Fruit fly (Drosophila melanogaster) whole organism, embryonic: Measurements from ENCODE around the gene Wdfy2.

Experiments used
- Abd-B ChIP-seq: fragments of 200-800 bp; sonication (Bioruptor generic); optimal IDR thresholded peaks from 2 replicates; lab custom pipeline; 2018; ENCODE audit warnings: missing biosample characterization, mild to moderate bottlenecking, missing genetic modification characterization, moderate library complexity
- B-H2 ChIP-seq: fragments of 200-800 bp; sonication (Bioruptor generic); optimal IDR thresholded peaks from 2 replicates; lab custom pipeline; 2018; ENCODE audit warnings: missing biosample characterization, mild to moderate bottlenecking, missing genetic modification characterization
- BEAF-32 ChIP-seq: fragments of 200-800 bp; sonication (Bioruptor generic); optimal IDR thresholded peaks from 3 replicates; lab custom pipeline; 2017; ENCODE audit warnings: missing biosample characterization, missing genetic modification characterization, mild to moderate bottlenecking, moderate library complexity, missing genetic modification reagents
- Bteb2 ChIP-seq: fragments of 200-800 bp; sonication (Bioruptor generic); optimal IDR thresholded peaks from 2 replicates; lab custom pipeline; 2016; ENCODE audit warnings: missing biosample characterization, missing genetic modification characterization
- CG10959 ChIP-seq: fragments of 200-800 bp; sonication (Bioruptor generic); IDR thresholded peaks from 2 replicates; pipeline ENCODE4 v1.3.6; 2022; ENCODE audit warnings: missing biosample characterization, missing genetic modification characterization
- CG12219 ChIP-seq: fragments of 200-800 bp; sonication (Bioruptor generic); optimal IDR thresholded peaks from 3 replicates; lab custom pipeline; 2018; ENCODE audit warnings: missing biosample characterization, mild to moderate bottlenecking, missing genetic modification characterization
- CG12942 ChIP-seq: fragments of 200-800 bp; sonication (Bioruptor generic); optimal IDR thresholded peaks from 3 replicates; lab custom pipeline; 2016; ENCODE audit warnings: missing biosample characterization, missing genetic modification characterization
- CG1603 ChIP-seq: fragments of 200-800 bp; sonication (Bioruptor generic); optimal IDR thresholded peaks from 2 replicates; lab custom pipeline; 2019; ENCODE audit warnings: missing biosample characterization, mild to moderate bottlenecking, missing genetic modification characterization, moderate library complexity
- CG18011 ChIP-seq: fragments of 200-800 bp; sonication (Bioruptor generic); optimal IDR thresholded peaks from 2 replicates; lab custom pipeline; 2017; ENCODE audit warnings: missing biosample characterization, missing genetic modification characterization, mild to moderate bottlenecking, moderate library complexity, missing genotype
- CG2120 ChIP-seq: fragments of 200-800 bp; sonication (Bioruptor generic); optimal IDR thresholded peaks from 3 replicates; lab custom pipeline; 2016; ENCODE audit warnings: missing biosample characterization, missing genetic modification characterization
- CG2129 ChIP-seq: fragments of 200-800 bp; sonication (Bioruptor generic); IDR thresholded peaks from 2 replicates; pipeline ENCODE4 v1.3.6; 2022; ENCODE audit warnings: missing biosample characterization, missing genetic modification characterization; ENCODE audit not compliant: partially characterized antibody
- CG2875 ChIP-seq: fragments of 200-800 bp; sonication (Bioruptor generic); optimal IDR thresholded peaks from 2 replicates; lab custom pipeline; 2017; ENCODE audit warnings: missing biosample characterization, mild to moderate bottlenecking, missing genetic modification characterization, missing genetic modification reagents
- CG34376 ChIP-seq: fragments of 200-800 bp; sonication (Bioruptor generic); optimal IDR thresholded peaks from 2 replicates; lab custom pipeline; 2018; ENCODE audit warnings: missing biosample characterization, mild to moderate bottlenecking, missing genetic modification characterization
- CG4617 ChIP-seq: fragments of 200-800 bp; sonication (Bioruptor generic); optimal IDR thresholded peaks from 3 replicates; lab custom pipeline; 2016; ENCODE audit warnings: missing biosample characterization, missing genetic modification characterization, borderline replicate concordance
- CG7372 ChIP-seq: fragments of 200-800 bp; sonication (Bioruptor generic); IDR thresholded peaks from 2 replicates; pipeline ENCODE4 v1.3.6; 2022; ENCODE audit warnings: missing biosample characterization, missing genetic modification characterization
- CG9727 ChIP-seq: fragments of 200-800 bp; sonication (Bioruptor generic); optimal IDR thresholded peaks from 3 replicates; lab custom pipeline; 2017; ENCODE audit warnings: missing biosample characterization, mild to moderate bottlenecking, missing genetic modification characterization
- CoRest ChIP-seq: fragments of 200-800 bp; sonication (Bioruptor generic); optimal IDR thresholded peaks from 3 replicates; lab custom pipeline; 2018; ENCODE audit warnings: missing biosample characterization, mild to moderate bottlenecking, missing genetic modification characterization, moderate library complexity
- D ChIP-seq, 2 experiments: fragments of 200-800 bp in 1 of 2; fragments of >200 bp in 1 of 2; sonication (Bioruptor generic) in 1 of 2; optimal IDR thresholded peaks; 2 replicates in 1 of 2; 3 replicates in 1 of 2; lab custom pipeline; 2017; ENCODE audit warnings: mild to moderate bottlenecking in 1 of 2, missing biosample characterization in 1 of 2, missing genetic modification characterization in 1 of 2, missing genetic modification reagents in 1 of 2
- Dek ChIP-seq: fragments of 200-800 bp; sonication (Bioruptor generic); optimal IDR thresholded peaks from 3 replicates; lab custom pipeline; 2019; ENCODE audit warnings: missing biosample characterization, mild to moderate bottlenecking, missing genetic modification characterization, moderate library complexity
- Ets97D ChIP-seq: fragments of 200-800 bp; sonication (Bioruptor generic); optimal IDR thresholded peaks from 3 replicates; lab custom pipeline; 2016; ENCODE audit warnings: missing biosample characterization, missing genetic modification characterization
- GATAe ChIP-seq: fragments of 200-800 bp; sonication (Bioruptor generic); conservative IDR thresholded peaks from 2 replicates; pipeline ENCODE4 v1.3.6; 2022; ENCODE audit warnings: missing biosample characterization, missing genetic modification characterization
- Mad ChIP-seq: fragments of 200-800 bp; sonication (Bioruptor generic); optimal IDR thresholded peaks from 2 replicates; lab custom pipeline; 2016; ENCODE audit warnings: missing biosample characterization, missing genetic modification characterization
- Oaz ChIP-seq: fragments of 200-800 bp; sonication (Bioruptor generic); IDR thresholded peaks from 2 replicates; pipeline ENCODE4 v1.3.6; 2022; ENCODE audit warnings: missing biosample characterization, missing genetic modification characterization
- Poxn ChIP-seq: fragments of 200-800 bp; sonication (Bioruptor generic); IDR thresholded peaks from 2 replicates; pipeline ENCODE4 v1.3.6; 2022; ENCODE audit warnings: missing biosample characterization, missing genetic modification characterization
- Rfx ChIP-seq: fragments of 200-800 bp; sonication (Bioruptor generic); IDR thresholded peaks from 2 replicates; pipeline ENCODE4 v1.3.6; 2022; ENCODE audit warnings: missing biosample characterization, missing genetic modification characterization
- Scr ChIP-seq: fragments of 200-800 bp; sonication (Bioruptor generic); IDR thresholded peaks from 2 replicates; pipeline ENCODE4 v1.3.6; 2022; ENCODE audit warnings: missing biosample characterization, missing genetic modification characterization; ENCODE audit not compliant: partially characterized antibody
- TFAM ChIP-seq: fragments of 200-800 bp; sonication (Bioruptor generic); optimal IDR thresholded peaks from 2 replicates; lab custom pipeline; 2017; ENCODE audit warnings: missing biosample characterization, missing genetic modification characterization, inconsistent platforms
- Usf ChIP-seq: fragments of 200-800 bp; sonication (Bioruptor generic); optimal IDR thresholded peaks from 2 replicates; lab custom pipeline; 2017; ENCODE audit warnings: missing genotype, missing biosample characterization, missing genetic modification characterization
- YL-1 ChIP-seq: fragments of 200-800 bp; sonication (Bioruptor generic); optimal IDR thresholded peaks from 3 replicates; lab custom pipeline; 2017; ENCODE audit warnings: missing biosample characterization, mild to moderate bottlenecking, missing genetic modification characterization
- al ChIP-seq: fragments of 200-800 bp; sonication (Bioruptor generic); IDR thresholded peaks from 2 replicates; pipeline ENCODE4 v1.3.6; 2022; ENCODE audit warnings: missing biosample characterization, missing genetic modification characterization
- ato ChIP-seq: fragments of 200-800 bp; sonication (Bioruptor generic); IDR thresholded peaks from 2 replicates; pipeline ENCODE4 v1.3.6; 2022; ENCODE audit warnings: missing biosample characterization, missing genetic modification characterization; ENCODE audit not compliant: partially characterized antibody
- chinmo ChIP-seq: fragments of 200-800 bp; sonication (Bioruptor generic); IDR thresholded peaks from 4 replicates; pipeline ENCODE4 v1.3.6; 2022; ENCODE audit warnings: missing biosample characterization, missing genetic modification characterization; ENCODE audit not compliant: partially characterized antibody
- jumu ChIP-seq: fragments of 200-800 bp; sonication (Bioruptor generic); optimal IDR thresholded peaks from 3 replicates; lab custom pipeline; 2016; ENCODE audit warnings: missing biosample characterization, missing genetic modification characterization
- ken ChIP-seq: fragments of 200-800 bp; sonication (Bioruptor generic); IDR thresholded peaks from 3 replicates; pipeline ENCODE4 v1.3.6; 2022; ENCODE audit warnings: missing biosample characterization, missing genetic modification characterization
- lbe ChIP-seq: fragments of 200-800 bp; sonication (Bioruptor generic); optimal IDR thresholded peaks from 2 replicates; lab custom pipeline; 2016; ENCODE audit warnings: missing biosample characterization, mild to moderate bottlenecking, missing genetic modification characterization
- pb ChIP-seq: fragments of 200-800 bp; sonication (Bioruptor generic); optimal IDR thresholded peaks from 3 replicates; lab custom pipeline; 2016; ENCODE audit warnings: missing biosample characterization, missing genetic modification characterization
- rib ChIP-seq: fragments of 200-800 bp; sonication (Bioruptor generic); IDR thresholded peaks from 2 replicates; pipeline ENCODE4 v1.3.6; 2022; ENCODE audit warnings: missing biosample characterization, missing genetic modification characterization
- scrt ChIP-seq: fragments of 200-800 bp; sonication (Bioruptor generic); optimal IDR thresholded peaks from 2 replicates; lab custom pipeline; 2018; ENCODE audit warnings: missing biosample characterization, mild to moderate bottlenecking, missing genetic modification characterization, moderate library complexity
- sima ChIP-seq: fragments of 200-800 bp; sonication (Bioruptor generic); optimal IDR thresholded peaks from 2 replicates; lab custom pipeline; 2016; ENCODE audit warnings: missing biosample characterization, missing genetic modification characterization
- slbo ChIP-seq: fragments of 200-800 bp; sonication (Bioruptor generic); IDR thresholded peaks from 2 replicates; pipeline ENCODE4 v1.3.6; 2022; ENCODE audit warnings: missing biosample characterization, missing genetic modification characterization
- ssp ChIP-seq: fragments of 200-800 bp; sonication (Bioruptor generic); IDR thresholded peaks from 2 replicates; pipeline ENCODE4 v1.3.6; 2022; ENCODE audit warnings: missing biosample characterization, missing genetic modification characterization
- stc ChIP-seq: fragments of 200-800 bp; sonication (Bioruptor generic); IDR thresholded peaks from 2 replicates; pipeline ENCODE4 v1.3.6; 2022; ENCODE audit warnings: missing biosample characterization, missing genetic modification characterization
- tin ChIP-seq: fragments of 200-800 bp; sonication (Bioruptor generic); optimal IDR thresholded peaks from 3 replicates; lab custom pipeline; 2016; ENCODE audit warnings: missing biosample characterization, missing genetic modification characterization
- trh ChIP-seq: fragments of 200-800 bp; sonication (Bioruptor generic); optimal IDR thresholded peaks from 2 replicates; lab custom pipeline; 2016; ENCODE audit warnings: missing biosample characterization, missing genetic modification characterization
- ttk ChIP-seq: fragments of 200-800 bp; sonication (Bioruptor generic); IDR thresholded peaks from 2 replicates; pipeline ENCODE4 v2.1.2; 2022; ENCODE audit warnings: missing biosample characterization, missing genetic modification characterization
- zf30C ChIP-seq: fragments of 200-800 bp; sonication (Bioruptor generic); optimal IDR thresholded peaks from 3 replicates; lab custom pipeline; 2018; ENCODE audit warnings: missing biosample characterization, mild to moderate bottlenecking, missing genetic modification characterization

The Wdfy2 gene

DNA sequence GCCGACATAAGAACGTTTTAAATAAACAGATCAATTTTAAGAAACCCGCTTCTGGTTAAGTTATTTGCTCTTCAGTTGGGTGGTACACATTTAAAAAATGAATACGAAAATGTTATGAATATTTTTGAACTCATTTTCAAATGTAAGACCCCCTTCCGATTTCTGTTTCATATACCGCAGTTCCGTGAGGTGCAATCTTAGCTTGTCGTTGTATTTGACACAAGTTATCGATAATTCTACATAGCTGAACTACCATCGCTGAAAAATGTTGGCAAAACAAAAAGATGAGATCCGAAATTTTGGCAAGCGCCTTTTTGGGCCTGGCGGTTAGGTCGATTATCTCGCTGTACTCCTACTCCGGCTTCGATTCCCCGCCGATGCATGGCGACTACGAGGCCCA, 43.2 kb upstream of the Wdfy2 start, which contains the start of gene gny (continued):
- no peak for TF ChIP-seq CG2875 (GFP tag; lab: Kevin White, UChicago)
- TF ChIP-seq slbo: no peak
- TF ChIP-seq Oaz (GFP tag; lab: Robert Waterston, UW): no peak
- no peak for TF ChIP-seq pb
- no peak for TF ChIP-seq sima (GFP tag; lab: Kevin White, UChicago)
- no peak for TF ChIP-seq al (GFP tag; lab: Robert Waterston, UW)
- no peak for TF ChIP-seq CG2120 (GFP tag; lab: Kevin White, UChicago)
- no peak for TF ChIP-seq zf30C
- TF ChIP-seq CG1603 (tag; lab: Kevin White, UChicago): peak; percentile 100
- no peak for TF ChIP-seq GATAe (GFP tag; lab: Robert Waterston, UW)
- peak; percentile 20 for TF ChIP-seq CoRest (tag; lab: Kevin White, UChicago)
- TF ChIP-seq BEAF-32 (GFP tag; lab: Kevin White, UChicago): peak; percentile 43
- TF ChIP-seq tin (GFP tag; lab: Kevin White, UChicago): no peak
- TF ChIP-seq Poxn (GFP tag; lab: Robert Waterston, UW): no peak
- no peak for TF ChIP-seq jumu (GFP tag; lab: Kevin White, UChicago)
- TF ChIP-seq YL-1 (GFP tag; lab: Kevin White, UChicago): peak; percentile 40
- peak; percentile 29 for TF ChIP-seq Scr (GFP tag; lab: Robert Waterston, UW)
- TF ChIP-seq stc (GFP tag; lab: Robert Waterston, UW): no peak
- no peak for TF ChIP-seq CG34376
- TF ChIP-seq CG10959 (GFP tag; lab: Robert Waterston, UW): no peak
- TF ChIP-seq Ets97D (GFP tag; lab: Kevin White, UChicago): peak; percentile 26
- TF ChIP-seq CG2129: no peak
- no peak for TF ChIP-seq D (optimal IDR thresholded peaks at IDR 0.05; lab: Kevin White, UChicago)
- no peak for TF ChIP-seq D (GFP tag; optimal IDR thresholded peaks at IDR 0.05; lab: Kevin White, UChicago)
- TF ChIP-seq Mad: no peak
- no peak for TF ChIP-seq ken (GFP tag; lab: Robert Waterston, UW)
- TF ChIP-seq Rfx (GFP tag; lab: Robert Waterston, UW): no peak
- no peak for TF ChIP-seq trh (GFP tag; lab: Kevin White, UChicago)
- TF ChIP-seq rib (GFP tag; lab: Robert Waterston, UW): no peak
- no peak for TF ChIP-seq CG9727 (GFP tag; lab: Kevin White, UChicago)
- no peak for TF ChIP-seq ato (GFP tag; lab: Robert Waterston, UW)
- 0 out of 4 replicates have a peak, but pooled peaks have one; percentile 25 for TF ChIP-seq chinmo (GFP tag; lab: Robert Waterston, UW)
- TF ChIP-seq lbe (GFP tag; lab: Kevin White, UChicago): no peak
- TF ChIP-seq Dek (tag; lab: Kevin White, UChicago): no peak
- TF ChIP-seq CG7372 (GFP tag; lab: Robert Waterston, UW): no peak
- no peak for TF ChIP-seq ssp (GFP tag; lab: Robert Waterston, UW)
- TF ChIP-seq ttk (GFP tag; lab: Robert Waterston, UW): no peak
- TF ChIP-seq Usf (GFP tag; lab: Kevin White, UChicago): no peak
- TF ChIP-seq CG18011 (GFP tag; lab: Kevin White, UChicago): no peak
- TF ChIP-seq TFAM: no peak
- TF ChIP-seq Abd-B (GFP tag; lab: Kevin White, UChicago): no peak
- peak; percentile 47 for TF ChIP-seq CG4617
- no peak for TF ChIP-seq CG12942
- no peak for TF ChIP-seq CG12219
- no peak for TF ChIP-seq scrt
- TF ChIP-seq Bteb2 (GFP tag; lab: Kevin White, UChicago): no peak
- TF ChIP-seq B-H2 (GFP tag; lab: Kevin White, UChicago): no peak
